Fruit fly (Drosophila melanogaster): ENCODE results near the gene CG34303.

CG34303 gene

dm6 chr3R:10114915-10115534 is 36.7 kb downstream of the CG34303 start:
- TF ChIP-seq h (GFP tag; optimal IDR thresholded peaks at IDR 0.05) = no peak
- TF ChIP-seq GATAd (GFP tag; optimal IDR thresholded peaks at IDR 0.05) = no peak
- TF ChIP-seq Rel (GFP tag; optimal IDR thresholded peaks at IDR 0.05) = no peak
- TF ChIP-seq Rel (tag; optimal IDR thresholded peaks at IDR 0.05) = no peak
- TF ChIP-seq jim (GFP tag; optimal IDR thresholded peaks at IDR 0.05) = no peak
- TF ChIP-seq Abd-B (GFP tag; optimal IDR thresholded peaks at IDR 0.05) = no peak
- no peak for TF ChIP-seq fru (GFP tag; optimal IDR thresholded peaks at IDR 0.05)
- TF ChIP-seq Myc (optimal IDR thresholded peaks at IDR 0.05) = no peak
- TF ChIP-seq br (GFP tag; optimal IDR thresholded peaks at IDR 0.05) = no peak

- TF ChIP-seq rgr (GFP tag; optimal IDR thresholded peaks at IDR 0.05) = no peak
- no peak for TF ChIP-seq Hnf4 (GFP tag; optimal IDR thresholded peaks at IDR 0.05)
- no peak for TF ChIP-seq sage (GFP tag; optimal IDR thresholded peaks at IDR 0.05)
- no peak for TF ChIP-seq h (GFP tag; optimal IDR thresholded peaks at IDR 0.05)
- TF ChIP-seq fru (GFP tag; optimal IDR thresholded peaks at IDR 0.05) = no peak
- no peak for TF ChIP-seq ey (GFP tag; optimal IDR thresholded peaks at IDR 0.05)
- no peak for TF ChIP-seq CG9705 (GFP tag; optimal IDR thresholded peaks at IDR 0.05)
- TF ChIP-seq foxo (GFP tag; optimal IDR thresholded peaks at IDR 0.05) = no peak
- no peak for TF ChIP-seq Mio (GFP tag; optimal IDR thresholded peaks at IDR 0.05)
- TF ChIP-seq dsf (GFP tag; optimal IDR thresholded peaks at IDR 0.05; ENCODE audit: borderline replicate concordance) = no peak
Observed at dm6 chr3R:10113746-10114145, 37.9 kb downstream of the CG34303 start.

dm6 chr3R:10112195-10112594 is 39.5 kb downstream of the CG34303 start, which contains the start of gene CAH7:
Gene CAH7 (plus strand): TSS chr3R:10112237.
- TF ChIP-seq Hr78 (GFP tag; optimal IDR thresholded peaks at IDR 0.05) = no peak
- no peak for TF ChIP-seq Sp1 (GFP tag; optimal IDR thresholded peaks at IDR 0.05)
- no peak for TF ChIP-seq woc (GFP tag; optimal IDR thresholded peaks at IDR 0.05)

- no peak for TF ChIP-seq Myc (optimal IDR thresholded peaks at IDR 0.05)
- peak in 1 of 2 experiments; percentile 46 for TF ChIP-seq foxo (GFP tag; optimal IDR thresholded peaks at IDR 0.05)
- no peak for TF ChIP-seq jim (GFP tag; optimal IDR thresholded peaks at IDR 0.05)
- no peak for TF ChIP-seq Mio (GFP tag; optimal IDR thresholded peaks at IDR 0.05)
- TF ChIP-seq Sp1 (GFP tag; optimal IDR thresholded peaks at IDR 0.05) = peak; percentile 14
- TF ChIP-seq dmrt93B (GFP tag; optimal IDR thresholded peaks at IDR 0.05) = no peak
- TF ChIP-seq Dfd (GFP tag; optimal IDR thresholded peaks at IDR 0.05) = no peak
- TF ChIP-seq rgr (GFP tag; optimal IDR thresholded peaks at IDR 0.05) = peak; percentile 20
- TF ChIP-seq Rel (GFP tag; optimal IDR thresholded peaks at IDR 0.05) = no peak
- no peak for TF ChIP-seq Rel (tag; optimal IDR thresholded peaks at IDR 0.05)
- no peak for TF ChIP-seq GATAd (GFP tag; optimal IDR thresholded peaks at IDR 0.05)
- TF ChIP-seq sv (GFP tag; optimal IDR thresholded peaks at IDR 0.05) = no peak
- TF ChIP-seq Dif (GFP tag; optimal IDR thresholded peaks at IDR 0.05; ENCODE audit: partially characterized antibody) = no peak
- TF ChIP-seq fru (GFP tag; optimal IDR thresholded peaks at IDR 0.05) = peak; percentile 20
- no peak for TF ChIP-seq OdsH (GFP tag; optimal IDR thresholded peaks at IDR 0.05)
- peak; percentile 24 for TF ChIP-seq HLH106 (tag; optimal IDR thresholded peaks at IDR 0.05)
Observed at dm6 chr3R:10111815-10112185, 39.9 kb downstream of the CG34303 start.

dm6 chr3R:10111150-10111814 is 40.4 kb downstream of the CG34303 start:
- TF ChIP-seq woc (GFP tag; optimal IDR thresholded peaks at IDR 0.05) = no peak
- no peak for TF ChIP-seq sv (GFP tag; optimal IDR thresholded peaks at IDR 0.05)
- no peak for TF ChIP-seq lola (GFP tag; optimal IDR thresholded peaks at IDR 0.05)
- TF ChIP-seq rgr (GFP tag; optimal IDR thresholded peaks at IDR 0.05) = no peak
- TF ChIP-seq HLH106 (tag; optimal IDR thresholded peaks at IDR 0.05) = no peak

- TF ChIP-seq Hr83 (GFP tag; optimal IDR thresholded peaks at IDR 0.05; ENCODE audit: poor library complexity, severe bottlenecking) (no peak), fru (GFP tag; optimal IDR thresholded peaks at IDR 0.05) (peak; percentile 59), Myc (optimal IDR thresholded peaks at IDR 0.05) (peak; percentile 37), psq (GFP tag; optimal IDR thresholded peaks at IDR 0.05) (peak; percentile 97), br (GFP tag; optimal IDR thresholded peaks at IDR 0.05) (peak; percentile 40), Rel (GFP tag; optimal IDR thresholded peaks at IDR 0.05) (no peak), Rel (tag; optimal IDR thresholded peaks at IDR 0.05) (peak; percentile 12), dsf (GFP tag; optimal IDR thresholded peaks at IDR 0.05; ENCODE audit: borderline replicate concordance) (no peak), h (GFP tag; optimal IDR thresholded peaks at IDR 0.05) (peak; percentile 60), dl (GFP tag; optimal IDR thresholded peaks at IDR 0.05; ENCODE audit: insufficient read depth in 1 of 2, partially characterized antibody in 2 of 2) (no peak), GATAd (GFP tag; optimal IDR thresholded peaks at IDR 0.05) (peak; percentile 77), brk (GFP tag; optimal IDR thresholded peaks at IDR 0.05) (no peak), OdsH (GFP tag; optimal IDR thresholded peaks at IDR 0.05) (peak; percentile 11), CG9705 (GFP tag; optimal IDR thresholded peaks at IDR 0.05) (peak; percentile 31), dmrt93B (GFP tag; optimal IDR thresholded peaks at IDR 0.05) (no peak), rgr (GFP tag; optimal IDR thresholded peaks at IDR 0.05) (peak; percentile 29), ey (GFP tag; optimal IDR thresholded peaks at IDR 0.05) (peak; percentile 26), foxo (GFP tag; optimal IDR thresholded peaks at IDR 0.05) (peak in 1 of 2 experiments; percentile 57), Sp1 (GFP tag; optimal IDR thresholded peaks at IDR 0.05) (no peak), lola (GFP tag; optimal IDR thresholded peaks at IDR 0.05) (no peak), HLH106 (tag; optimal IDR thresholded peaks at IDR 0.05) (peak; percentile 50)
Observed at dm6 chr3R:10109938-10110337, 41.7 kb downstream of the CG34303 start, which contains the start of gene Fmr1. Gene Fmr1 (minus strand): TSS chr3R:10110121.
